Fruit fly (Drosophila melanogaster): ENCODE results near the gene Vps36.

DNA sequence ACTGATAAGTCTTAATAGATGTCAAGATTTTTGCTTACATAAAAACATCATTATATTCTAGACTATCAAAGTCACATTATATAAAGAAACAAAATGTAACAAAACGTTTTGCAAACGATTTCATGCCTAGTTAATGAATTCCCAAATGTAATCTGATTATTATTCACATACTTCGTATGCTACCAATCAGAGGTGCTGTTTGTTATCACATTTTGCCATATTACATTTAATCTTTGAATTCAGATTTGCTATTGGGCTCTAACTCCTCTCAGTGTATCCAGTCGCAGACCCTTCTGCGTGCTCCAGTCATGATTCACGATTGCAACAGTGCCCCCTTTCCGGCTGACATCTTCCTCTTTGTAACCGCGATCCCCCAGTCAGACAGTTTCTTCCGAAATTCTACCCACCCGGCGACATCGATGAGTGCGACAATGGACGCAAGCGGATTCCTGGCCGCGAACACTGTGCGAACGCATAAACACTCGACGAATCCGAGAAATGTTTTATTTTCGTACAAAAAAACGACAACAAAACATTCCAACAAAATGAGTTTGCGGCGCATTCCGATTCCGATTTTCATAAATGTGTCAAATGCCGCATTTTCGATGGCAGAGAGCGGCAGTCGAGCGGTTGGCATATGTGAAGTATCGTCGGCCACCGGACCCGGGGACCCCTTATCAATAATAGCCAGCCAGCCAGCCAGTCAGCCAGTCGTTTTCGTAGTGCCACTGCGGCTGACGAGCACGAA lies 24.6 kb downstream of the Vps36 start:
- TF ChIP-seq rgr (GFP tag; optimal IDR thresholded peaks at IDR 0.05) = peak; percentile 38
- no peak for TF ChIP-seq Hr78 (GFP tag; optimal IDR thresholded peaks at IDR 0.05)
- TF ChIP-seq Dfd (GFP tag; optimal IDR thresholded peaks at IDR 0.05) = no peak
- TF ChIP-seq ey (GFP tag; optimal IDR thresholded peaks at IDR 0.05) = peak; percentile 39
- TF ChIP-seq psq (GFP tag; optimal IDR thresholded peaks at IDR 0.05) = peak; percentile 3
- peak; percentile 38 for TF ChIP-seq dmrt93B (GFP tag; optimal IDR thresholded peaks at IDR 0.05)
- TF ChIP-seq brk (GFP tag; optimal IDR thresholded peaks at IDR 0.05) = no peak
- TF ChIP-seq lola (GFP tag; optimal IDR thresholded peaks at IDR 0.05) = no peak
- no peak for TF ChIP-seq h (GFP tag; optimal IDR thresholded peaks at IDR 0.05)
- peak; percentile 71 for TF ChIP-seq woc (GFP tag; optimal IDR thresholded peaks at IDR 0.05)

Measured in whole organism, wandering third instar larva.